Worm (Caenorhabditis elegans): ENCODE measurements around the gene T27E4.1.

Gene T27E4.1

DNA sequence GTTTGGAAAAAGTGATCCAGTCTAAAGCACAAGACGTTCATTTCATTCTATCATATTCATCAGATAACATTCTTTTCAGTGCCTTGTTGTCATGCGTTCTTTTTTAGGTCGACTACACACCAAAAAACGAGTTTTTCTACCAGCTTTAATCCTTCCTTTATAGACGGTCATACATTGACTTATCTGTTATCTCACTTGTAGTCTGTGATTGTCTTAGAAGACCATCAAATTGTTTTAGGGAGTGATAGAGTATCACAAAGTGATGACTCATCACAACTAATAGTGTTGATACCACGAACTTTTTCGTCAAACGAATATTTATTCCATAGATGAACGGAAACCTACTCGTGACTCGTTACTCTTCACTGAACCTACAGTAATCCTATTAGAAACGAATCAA is 6.3 kb upstream of the T27E4.1 start (continued):
- TF ChIP-seq ceh-27 (GFP tag; optimal IDR thresholded peaks at IDR 0.05) (no peak), C17E4.6 (GFP tag; IDR thresholded peaks at IDR 0.05) (no peak)

DNA sequence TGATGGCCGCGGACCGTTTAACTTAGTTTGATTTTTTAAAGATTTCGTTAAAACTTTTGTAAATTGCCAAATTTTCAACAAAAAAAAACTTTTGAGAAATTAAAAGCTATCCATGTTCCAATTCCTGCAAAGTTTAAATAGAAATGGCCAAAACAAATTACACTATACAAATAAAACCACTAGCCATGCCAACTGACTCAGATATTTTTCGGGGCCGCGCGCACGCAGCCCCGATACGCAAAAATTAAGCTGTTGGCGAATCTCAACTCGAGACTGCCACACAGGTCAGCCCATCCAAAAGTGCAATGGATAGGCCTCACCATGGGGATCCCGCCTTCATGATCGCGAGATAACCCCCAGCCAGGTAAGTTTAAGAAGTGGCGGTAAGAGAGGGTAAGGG is 5.5 kb upstream of the T27E4.1 start:
- TF ChIP-seq nfyb-1 (GFP tag; IDR thresholded peaks at IDR 0.05) (peak; percentile 54; the same call in 1 of the 2 replicates), ceh-100 (GFP tag; IDR thresholded peaks at IDR 0.05) (0 out of 2 replicates have a peak, but pooled peaks have one; percentile 21), madf-6 (GFP tag; IDR thresholded peaks at IDR 0.05) (peak; percentile 52; the same call in 1 of the 2 replicates), Y56A3A.18 (GFP tag; IDR thresholded peaks at IDR 0.05) (0 out of 2 replicates have a peak, but pooled peaks have one; percentile 29), egl-44 (GFP tag; IDR thresholded peaks at IDR 0.05) (peak; percentile 70; the same call in 1 of the 2 replicates), attf-6 (GFP tag; IDR thresholded peaks at IDR 0.05) (peak; percentile 89), madf-3 (GFP tag; IDR thresholded peaks at IDR 0.05) (0 out of 2 replicates have a peak, but pooled peaks have one; percentile 21), ceh-40 (GFP tag; IDR thresholded peaks at IDR 0.05) (peak; percentile 24; the same call in 1 of the 2 replicates), ekl-4 (GFP tag; IDR thresholded peaks at IDR 0.05) (peak; percentile 76), pbrm-1 (GFP tag; IDR thresholded peaks at IDR 0.05) (0 out of 2 replicates have a peak, but pooled peaks have one; percentile 15), hmg-1.2 (GFP tag; IDR thresholded peaks at IDR 0.05) (peak; percentile 21; the same call in 1 of the 2 replicates), dox-1 (GFP tag; IDR thresholded peaks at IDR 0.05) (peak; percentile 89), snpc-1.1 (tag; optimal IDR thresholded peaks at IDR 0.05; ENCODE audit: insufficient read depth) (peak; percentile 5), mcd-1 (GFP tag; IDR thresholded peaks at IDR 0.05) (peak; percentile 22; the same call in 1 of the 2 replicates)

DNA sequence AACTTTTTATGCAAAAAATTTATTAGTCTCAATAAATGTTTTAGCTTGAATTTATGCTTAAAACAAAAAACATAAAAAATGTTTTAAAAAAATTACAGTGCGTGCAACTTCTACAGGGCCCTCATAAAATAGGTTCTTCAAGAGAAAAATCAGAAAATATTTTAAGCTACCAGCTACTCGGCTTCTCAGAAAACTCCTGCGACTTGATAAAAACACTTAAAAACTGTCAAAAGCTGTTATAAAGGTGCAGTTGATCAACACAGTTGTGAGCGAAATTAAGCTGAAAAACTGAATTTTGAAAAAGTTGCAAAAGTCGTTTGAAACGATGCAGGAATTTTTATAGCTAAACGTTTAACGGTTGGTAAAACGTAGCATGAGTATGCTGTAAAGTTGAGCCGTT is 3.4 kb upstream of the T27E4.1 start:
- TF ChIP-seq pbrm-1 (GFP tag; IDR thresholded peaks at IDR 0.05) (0 out of 2 replicates have a peak, but pooled peaks have one; percentile 52), K12H6.12 (tag; optimal IDR thresholded peaks at IDR 0.05) (peak; percentile 24), nfya-2 (GFP tag; IDR thresholded peaks at IDR 0.05) (no peak), Y79H2A.3 (GFP tag; conservative IDR thresholded peaks at IDR 0.05) (no peak), let-607 (tag; optimal IDR thresholded peaks at IDR 0.05) (peak in 1 of 2 experiments; percentile 19), hmg-1.2 (GFP tag; IDR thresholded peaks at IDR 0.05) (peak; percentile 34; the same call in 1 of the 2 replicates), F33H1.4 (GFP tag; IDR thresholded peaks at IDR 0.05) (no peak), ets-4 (GFP tag; optimal IDR thresholded peaks at IDR 0.05) (no peak), aptf-2 (GFP tag; conservative IDR thresholded peaks at IDR 0.05) (no peak), akir-1 (GFP tag; optimal IDR thresholded peaks at IDR 0.05) (no peak), zim-3 (tag; optimal IDR thresholded peaks at IDR 0.05) (peak; percentile 18), zfh-2 (GFP tag; conservative IDR thresholded peaks at IDR 0.05) (no peak), repo-1 (tag; optimal IDR thresholded peaks at IDR 0.05) (peak; percentile 10), lin-40 (tag; optimal IDR thresholded peaks at IDR 0.05) (no peak), cebp-2 (GFP tag; IDR thresholded peaks at IDR 0.05) (0 out of 2 replicates have a peak, but pooled peaks have one; percentile 5), Y67H2A.10 (GFP tag; conservative IDR thresholded peaks at IDR 0.05) (no peak), tbp1 (GFP tag; optimal IDR thresholded peaks at IDR 0.05) (peak; percentile 21), let-526 (GFP tag; IDR thresholded peaks at IDR 0.05) (no peak), rpc-1 (optimal IDR thresholded peaks at IDR 0.05) (no peak), rpc-1 (tag; optimal IDR thresholded peaks at IDR 0.05) (no peak), Y53F4B.3 (GFP tag; IDR thresholded peaks at IDR 0.05) (no peak), ceh-58 (GFP tag; IDR thresholded peaks at IDR 0.05) (no peak), nhr-179 (tag; optimal IDR thresholded peaks at IDR 0.05) (no peak), K11D2.4 (GFP tag; IDR thresholded peaks at IDR 0.05) (no peak), lin-54 (GFP tag; optimal IDR thresholded peaks at IDR 0.05) (peak; percentile 4), atf-7 (tag; optimal IDR thresholded peaks at IDR 0.05) (no peak), F23B12.7 (tag; optimal IDR thresholded peaks at IDR 0.05; ENCODE audit: insufficient read depth) (no peak), unc-62 (GFP tag; optimal IDR thresholded peaks at IDR 0.05) (no peak), F55B11.4 (tag; optimal IDR thresholded peaks at IDR 0.05; ENCODE audit: borderline replicate concordance, insufficient read depth) (no peak), ceh-100 (GFP tag; IDR thresholded peaks at IDR 0.05) (peak; percentile 14; the same call in 1 of the 2 replicates), snpc-3.4 (tag; optimal IDR thresholded peaks at IDR 0.05) (no peak), C06A6.2 (GFP tag; conservative IDR thresholded peaks at IDR 0.05) (no peak)

Measured in whole organism, young adult.